Worm (Caenorhabditis elegans): ENCODE results near the gene F21A3.2.

DNA sequence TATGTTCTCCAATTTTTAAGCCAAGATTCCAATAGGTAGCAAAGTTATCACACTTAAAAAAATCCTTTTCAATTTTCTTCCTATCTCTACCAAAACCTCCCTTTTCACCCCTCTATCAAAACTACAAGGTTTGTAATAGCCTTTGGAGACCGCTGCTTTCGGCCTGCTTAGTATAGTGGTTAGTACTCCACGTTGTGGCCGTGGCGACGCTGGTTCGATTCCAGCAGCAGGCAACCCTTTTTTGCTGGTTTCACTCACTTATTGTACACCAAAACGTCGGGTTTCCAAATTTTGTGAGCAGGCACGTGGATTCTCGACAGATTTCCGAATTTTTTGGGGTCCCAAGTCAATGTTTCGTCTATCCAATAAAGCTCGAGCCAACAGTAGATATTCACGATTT, 20.1 kb upstream of the F21A3.2 start:
- no peak for TF ChIP-seq lsy-2 (tag; optimal IDR thresholded peaks at IDR 0.05)
- no peak for TF ChIP-seq nhr-76 (tag; optimal IDR thresholded peaks at IDR 0.05)
- TF ChIP-seq unc-39 (tag; optimal IDR thresholded peaks at IDR 0.05): no peak
